Fruit fly (Drosophila melanogaster) whole organism, embryonic: ENCODE measurements around the gene Or19a.

Experiments used
- Ada2b ChIP-seq: fragments of 200-800 bp; sonication (Bioruptor generic); IDR thresholded peaks from 2 replicates; pipeline ENCODE4 v1.3.6; 2022; ENCODE audit warnings: missing biosample characterization, missing genetic modification characterization
- C15 ChIP-seq: fragments of 200-800 bp; sonication (Bioruptor generic); IDR thresholded peaks from 3 replicates; pipeline ENCODE4 v1.3.6; 2022; ENCODE audit warnings: missing biosample characterization, missing genetic modification characterization
- CG10431 ChIP-seq: fragments of 200-800 bp; sonication (Bioruptor generic); optimal IDR thresholded peaks from 3 replicates; lab custom pipeline; 2018; ENCODE audit warnings: missing biosample characterization, mild to moderate bottlenecking, missing genetic modification characterization
- CG10462 ChIP-seq: fragments of 200-800 bp; sonication (Bioruptor generic); optimal IDR thresholded peaks from 2 replicates; lab custom pipeline; 2016; ENCODE audit warnings: missing biosample characterization, missing genetic modification characterization
- CG11247 ChIP-seq: fragments of 200-800 bp; sonication (Bioruptor generic); IDR thresholded peaks from 2 replicates; pipeline ENCODE4 v1.3.6; 2022; ENCODE audit warnings: missing biosample characterization, missing genetic modification characterization
- CG11695 ChIP-seq: fragments of 200-800 bp; sonication (Bioruptor generic); IDR thresholded peaks from 3 replicates; pipeline ENCODE4 v1.3.6; 2022; ENCODE audit warnings: missing biosample characterization, missing genetic modification characterization
- CG14441 ChIP-seq: fragments of 200-800 bp; sonication (Bioruptor generic); IDR thresholded peaks from 2 replicates; pipeline ENCODE4 v1.3.6; 2022; ENCODE audit warnings: missing biosample characterization, missing genetic modification characterization
- CG15073 ChIP-seq: fragments of 200-800 bp; sonication (Bioruptor generic); optimal IDR thresholded peaks from 2 replicates; lab custom pipeline; 2016; ENCODE audit warnings: missing biosample characterization, missing genetic modification characterization
- CG15269 ChIP-seq: fragments of 200-800 bp; sonication (Bioruptor generic); optimal IDR thresholded peaks from 2 replicates; lab custom pipeline; 2018; ENCODE audit warnings: missing biosample characterization, mild to moderate bottlenecking, missing genetic modification characterization, moderate library complexity
- CG1529 ChIP-seq: fragments of 200-800 bp; sonication (Bioruptor generic); optimal IDR thresholded peaks from 3 replicates; lab custom pipeline; 2018; ENCODE audit warnings: missing biosample characterization, missing genetic modification characterization
- CG31388 ChIP-seq: fragments of 200-800 bp; sonication (Bioruptor generic); optimal IDR thresholded peaks from 2 replicates; lab custom pipeline; 2016; ENCODE audit warnings: missing biosample characterization, missing genetic modification characterization
- CG32532 ChIP-seq: fragments of 200-800 bp; sonication (Bioruptor generic); IDR thresholded peaks from 2 replicates; pipeline ENCODE4 v1.3.6; 2022; ENCODE audit warnings: missing biosample characterization, missing genetic modification characterization
- CG3281 ChIP-seq: fragments of 200-800 bp; sonication (Bioruptor generic); optimal IDR thresholded peaks from 3 replicates; lab custom pipeline; 2017; ENCODE audit warnings: missing biosample characterization, mild to moderate bottlenecking, missing genetic modification characterization
- CG4404 ChIP-seq: fragments of 200-800 bp; sonication (Bioruptor generic); IDR thresholded peaks from 2 replicates; pipeline ENCODE4 v1.3.6; 2022; ENCODE audit warnings: missing biosample characterization, missing genetic modification characterization
- CG7556 ChIP-seq: fragments of 200-800 bp; sonication (Bioruptor generic); optimal IDR thresholded peaks from 2 replicates; lab custom pipeline; 2017; ENCODE audit warnings: missing biosample characterization, mild to moderate bottlenecking, missing genetic modification characterization
- CG7839 ChIP-seq: fragments of 200-800 bp; sonication (Bioruptor generic); optimal IDR thresholded peaks from 3 replicates; lab custom pipeline; 2018; ENCODE audit warnings: missing biosample characterization, mild to moderate bottlenecking, missing genetic modification characterization, moderate library complexity
- CG9797 ChIP-seq: fragments of 200-800 bp; sonication (Bioruptor generic); optimal IDR thresholded peaks from 3 replicates; lab custom pipeline; 2018; ENCODE audit warnings: missing biosample characterization, mild to moderate bottlenecking, missing genetic modification characterization
- CG9932 ChIP-seq: fragments of 200-800 bp; sonication (Bioruptor generic); IDR thresholded peaks from 2 replicates; pipeline ENCODE4 v1.3.6; 2022; ENCODE audit warnings: missing biosample characterization, missing genetic modification characterization
- CkIIα-i1 ChIP-seq: fragments of 200-800 bp; sonication (Bioruptor generic); IDR thresholded peaks from 2 replicates; pipeline ENCODE4 v1.3.6; 2022; ENCODE audit warnings: missing biosample characterization, missing genetic modification characterization
- CoRest ChIP-seq: fragments of 200-800 bp; sonication (Bioruptor generic); optimal IDR thresholded peaks from 3 replicates; lab custom pipeline; 2018; ENCODE audit warnings: missing biosample characterization, mild to moderate bottlenecking, missing genetic modification characterization, moderate library complexity
- Deaf1 ChIP-seq: fragments of 200-800 bp; optimal IDR thresholded peaks from 3 replicates; lab custom pipeline; 2019; ENCODE audit warnings: missing biosample characterization, mild to moderate bottlenecking, missing genetic modification characterization, moderate library complexity
- Gug ChIP-seq: fragments of 200-800 bp; sonication (Bioruptor generic); IDR thresholded peaks from 4 replicates; pipeline ENCODE4 v1.3.6; 2022; ENCODE audit warnings: missing biosample characterization, missing genetic modification characterization
- Hmr ChIP-seq: fragments of 200-800 bp; sonication (Bioruptor generic); optimal IDR thresholded peaks from 3 replicates; lab custom pipeline; 2017; ENCODE audit warnings: mild to moderate bottlenecking, missing biosample characterization, missing genetic modification reagents, missing genetic modification characterization
- Meics ChIP-seq: fragments of 200-800 bp; sonication (Bioruptor generic); optimal IDR thresholded peaks from 2 replicates; lab custom pipeline; 2017; ENCODE audit warnings: missing biosample characterization, mild to moderate bottlenecking, missing genetic modification characterization
- Myb ChIP-seq: fragments of 200-800 bp; sonication (Bioruptor generic); optimal IDR thresholded peaks from 2 replicates; lab custom pipeline; 2016; ENCODE audit warnings: missing biosample characterization, missing genetic modification characterization
- NfI ChIP-seq: fragments of 200-800 bp; sonication (Bioruptor generic); optimal IDR thresholded peaks from 3 replicates; lab custom pipeline; 2018; ENCODE audit warnings: missing biosample characterization, mild to moderate bottlenecking, missing genetic modification characterization, moderate library complexity
- Spps ChIP-seq: fragments of 200-800 bp; sonication (Bioruptor generic); optimal IDR thresholded peaks from 2 replicates; lab custom pipeline; 2018; ENCODE audit warnings: missing biosample characterization, mild to moderate bottlenecking, missing genetic modification characterization
- al ChIP-seq: fragments of 200-800 bp; sonication (Bioruptor generic); IDR thresholded peaks from 2 replicates; pipeline ENCODE4 v1.3.6; 2022; ENCODE audit warnings: missing biosample characterization, missing genetic modification characterization
- chinmo ChIP-seq: fragments of 200-800 bp; sonication (Bioruptor generic); IDR thresholded peaks from 4 replicates; pipeline ENCODE4 v1.3.6; 2022; ENCODE audit warnings: missing biosample characterization, missing genetic modification characterization; ENCODE audit not compliant: partially characterized antibody
- chn ChIP-seq: fragments of 200-800 bp; sonication (Bioruptor generic); optimal IDR thresholded peaks from 2 replicates; lab custom pipeline; 2016; ENCODE audit warnings: missing biosample characterization, missing genetic modification characterization
- corto ChIP-seq: fragments of 200-800 bp; sonication (Bioruptor generic); optimal IDR thresholded peaks from 2 replicates; lab custom pipeline; 2016; ENCODE audit warnings: missing biosample characterization, mild to moderate bottlenecking, missing genetic modification characterization, moderate library complexity
- dmrt11E ChIP-seq: fragments of 200-800 bp; sonication (Bioruptor generic); optimal IDR thresholded peaks from 3 replicates; lab custom pipeline; 2018; ENCODE audit warnings: missing biosample characterization, mild to moderate bottlenecking, missing genetic modification characterization, moderate library complexity
- eyg ChIP-seq: fragments of 200-800 bp; sonication (Bioruptor generic); optimal IDR thresholded peaks from 3 replicates; lab custom pipeline; 2016; ENCODE audit warnings: missing biosample characterization, missing genetic modification characterization
- gem ChIP-seq: fragments of 200-800 bp; sonication (Bioruptor generic); optimal IDR thresholded peaks from 2 replicates; lab custom pipeline; 2019; ENCODE audit warnings: missing biosample characterization, mild to moderate bottlenecking, missing genetic modification characterization, moderate library complexity
- gfzf ChIP-seq: fragments of 200-800 bp; sonication (Bioruptor generic); optimal IDR thresholded peaks from 2 replicates; lab custom pipeline; 2016; ENCODE audit warnings: missing biosample characterization, mild to moderate bottlenecking, missing genetic modification characterization, moderate library complexity
- oc ChIP-seq: fragments of 200-800 bp; sonication (Bioruptor generic); optimal IDR thresholded peaks from 2 replicates; lab custom pipeline; 2018; ENCODE audit warnings: missing biosample characterization, mild to moderate bottlenecking, missing genetic modification characterization, moderate library complexity
- odd ChIP-seq: fragments of 200-800 bp; sonication (Bioruptor generic); optimal IDR thresholded peaks from 2 replicates; lab custom pipeline; 2017; ENCODE audit warnings: missing biosample characterization, mild to moderate bottlenecking, missing genetic modification characterization
- pb ChIP-seq: fragments of 200-800 bp; sonication (Bioruptor generic); optimal IDR thresholded peaks from 3 replicates; lab custom pipeline; 2016; ENCODE audit warnings: missing biosample characterization, missing genetic modification characterization
- phol ChIP-seq: fragments of 200-800 bp; sonication (Bioruptor generic); optimal IDR thresholded peaks from 3 replicates; lab custom pipeline; 2018; ENCODE audit warnings: missing biosample characterization, mild to moderate bottlenecking, missing genetic modification characterization, moderate library complexity
- seq ChIP-seq: fragments of 200-800 bp; sonication (Bioruptor generic); IDR thresholded peaks from 2 replicates; pipeline ENCODE4 v1.3.6; 2022; ENCODE audit warnings: missing biosample characterization, missing genetic modification characterization
- shn ChIP-seq: fragments of 200-800 bp; sonication (Bioruptor generic); optimal IDR thresholded peaks from 3 replicates; lab custom pipeline; 2016; ENCODE audit warnings: missing biosample characterization, missing genetic modification characterization
- sima ChIP-seq: fragments of 200-800 bp; sonication (Bioruptor generic); optimal IDR thresholded peaks from 2 replicates; lab custom pipeline; 2016; ENCODE audit warnings: missing biosample characterization, missing genetic modification characterization
- sna ChIP-seq: fragments of 200-800 bp; sonication (Bioruptor generic); IDR thresholded peaks from 2 replicates; pipeline ENCODE4 v1.3.6; 2022; ENCODE audit warnings: missing biosample characterization, missing genetic modification characterization; ENCODE audit not compliant: partially characterized antibody
- tgo ChIP-seq: fragments of 200-800 bp; sonication (Bioruptor generic); IDR thresholded peaks from 3 replicates; pipeline ENCODE4 v1.3.6; 2022; ENCODE audit warnings: missing biosample characterization, missing genetic modification characterization
- vnd ChIP-seq: fragments of 200-800 bp; sonication (Bioruptor generic); IDR thresholded peaks from 3 replicates; pipeline ENCODE4 v1.3.6; 2022; ENCODE audit warnings: missing biosample characterization, missing genetic modification characterization; ENCODE audit not compliant: partially characterized antibody

Gene Or19a

DNA sequence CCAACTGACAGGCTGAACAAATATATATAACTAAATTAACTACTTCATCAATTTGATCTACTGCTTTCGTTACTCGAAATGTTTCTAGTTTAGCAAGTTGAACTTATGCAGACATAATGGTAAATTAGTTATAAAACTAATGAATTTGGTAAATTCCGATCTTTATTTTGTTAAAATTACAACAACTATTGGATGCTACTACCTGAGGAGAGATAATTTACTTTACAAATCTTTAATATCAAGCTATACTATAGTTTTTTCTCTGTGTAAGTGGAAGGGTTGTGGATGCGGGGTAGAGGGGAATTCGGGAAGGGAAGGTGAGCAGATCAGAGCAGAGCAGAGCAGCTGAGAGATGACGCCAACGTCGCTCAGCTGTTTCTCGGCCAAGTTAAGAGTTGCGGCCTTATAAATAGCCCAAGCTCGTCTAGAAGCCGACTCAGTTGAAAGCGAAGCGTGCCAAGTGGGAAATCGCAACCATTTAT lies 4.7 kb upstream of the Or19a start, which contains the start of gene aspr (continued):
- no peak for TF ChIP-seq Gug (GFP tag; lab: Robert Waterston, UW)
- TF ChIP-seq CoRest (tag; lab: Kevin White, UChicago): peak; percentile 25
- TF ChIP-seq Meics (GFP tag; lab: Kevin White, UChicago): peak; percentile 46
- TF ChIP-seq CG14441 (GFP tag; lab: Robert Waterston, UW): 0 out of 2 replicates have a peak, but pooled peaks have one; percentile 7
- peak; percentile 48 for TF ChIP-seq gem
- TF ChIP-seq eyg (GFP tag; lab: Kevin White, UChicago): no peak
- TF ChIP-seq CkIIα-i1: no peak
- no peak for TF ChIP-seq pb (GFP tag; lab: Kevin White, UChicago)
- peak; percentile 25; the same call in 1 of the 2 replicates for TF ChIP-seq al (GFP tag; lab: Robert Waterston, UW)
- TF ChIP-seq tgo: 0 out of 3 replicates have a peak, but pooled peaks have one; percentile 18
- TF ChIP-seq corto (GFP tag; lab: Kevin White, UChicago): no peak
- TF ChIP-seq CG7839: peak; percentile 19
- peak; percentile 30; the same call in 1 of the 3 replicates for TF ChIP-seq CG11695 (GFP tag; lab: Robert Waterston, UW)
- TF ChIP-seq CG7556 (GFP tag; lab: Kevin White, UChicago): peak; percentile 4
- TF ChIP-seq CG9797 (GFP tag; lab: Kevin White, UChicago): no peak
- TF ChIP-seq dmrt11E: no peak
- TF ChIP-seq CG32532 (GFP tag; lab: Robert Waterston, UW): peak; percentile 50; the same call in 1 of the 2 replicates
- no peak for TF ChIP-seq Myb (GFP tag; lab: Kevin White, UChicago)
- peak; percentile 2 for TF ChIP-seq Hmr (GFP tag; lab: Kevin White, UChicago)
- TF ChIP-seq CG1529 (GFP tag; lab: Kevin White, UChicago): no peak
- no peak for TF ChIP-seq chn
- TF ChIP-seq CG15269 (tag; lab: Kevin White, UChicago): no peak
- peak; percentile 50 for TF ChIP-seq CG9932 (GFP tag; lab: Robert Waterston, UW)
- no peak for TF ChIP-seq oc (tag; lab: Kevin White, UChicago)
- no peak for TF ChIP-seq chinmo (GFP tag; lab: Robert Waterston, UW)
- TF ChIP-seq C15: no peak
- TF ChIP-seq sima (GFP tag; lab: Kevin White, UChicago): no peak
- peak; percentile 20 for TF ChIP-seq NfI (GFP tag; lab: Kevin White, UChicago)
- TF ChIP-seq Ada2b (GFP tag; lab: Robert Waterston, UW): no peak
- TF ChIP-seq phol (tag; lab: Kevin White, UChicago): no peak
- TF ChIP-seq CG3281 (GFP tag; lab: Kevin White, UChicago): peak; percentile 12

DNA sequence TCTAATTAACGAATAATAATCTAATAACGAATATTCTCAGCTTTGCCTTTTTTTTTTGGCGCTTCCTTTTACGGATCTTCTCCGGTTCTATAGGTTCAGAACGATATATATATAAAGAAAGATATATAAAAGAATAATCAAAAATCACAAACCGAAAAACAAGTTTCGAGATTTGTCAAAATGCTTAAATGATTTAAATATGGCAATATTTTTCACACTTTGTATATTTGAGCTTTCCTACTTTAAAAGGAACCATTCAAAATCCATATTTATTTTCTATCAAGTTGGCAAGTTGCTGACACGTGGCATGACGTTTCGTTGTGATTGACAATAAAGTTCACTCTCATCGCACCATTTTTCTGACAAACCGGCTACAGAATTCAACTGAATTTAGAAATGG lies 2.3 kb downstream of the Or19a start, which contains the start of gene CG34332:
CG34332 (plus strand) TSS at position 301 of the 400 bp plus-strand sequence.
- TF ChIP-seq CG4404 (GFP tag; lab: Robert Waterston, UW): no peak
- no peak for TF ChIP-seq CG10431 (GFP tag; lab: Kevin White, UChicago)
- no peak for TF ChIP-seq Deaf1 (tag; lab: Kevin White, UChicago)
- no peak for TF ChIP-seq seq (GFP tag; lab: Robert Waterston, UW)
- TF ChIP-seq Spps: no peak
- TF ChIP-seq shn: no peak
- no peak for TF ChIP-seq sna (GFP tag; lab: Robert Waterston, UW)
- no peak for TF ChIP-seq CG15073
- TF ChIP-seq CG31388 (GFP tag; lab: Kevin White, UChicago): no peak
- no peak for TF ChIP-seq CG10462
- no peak for TF ChIP-seq CG11247 (GFP tag; lab: Robert Waterston, UW)
- no peak for TF ChIP-seq vnd
- no peak for TF ChIP-seq gfzf (GFP tag; lab: Kevin White, UChicago)
- no peak for TF ChIP-seq odd
- no peak for TF ChIP-seq CG7839
